Fruit fly (Drosophila melanogaster): ENCODE data around the gene osp.

- no peak for TF ChIP-seq CG8478 (optimal IDR thresholded peaks at IDR 0.05)
- no peak for TF ChIP-seq psq (optimal IDR thresholded peaks at IDR 0.05)
- no peak for TF ChIP-seq Dll (optimal IDR thresholded peaks at IDR 0.05)
- TF ChIP-seq pan (optimal IDR thresholded peaks at IDR 0.05), result peak; percentile 68
- no peak for TF ChIP-seq EcR (GFP tag; optimal IDR thresholded peaks at IDR 0.05)
Measured at dm6 chr2L:14562320-14562719, 126.8 kb downstream of the osp start.

Measured in whole organism.